Worm (Caenorhabditis elegans) whole organism, L1 larva: ENCODE measurements around the gene Y54G2A.16.

Experiments used
- C16A3.4 ChIP-seq: fragments of 150-350 bp; optimal IDR thresholded peaks from 2 replicates; lab custom pipeline; 2014; ENCODE audit warnings: missing biosample characterization, missing genetic modification characterization
- F16B12.6 ChIP-seq: fragments of 150-350 bp; optimal IDR thresholded peaks from 2 replicates; lab custom pipeline; 2014; ENCODE audit warnings: missing biosample characterization, missing genetic modification characterization
- alr-1 ChIP-seq: fragments of 200-800 bp; sonication (Bioruptor generic); optimal IDR thresholded peaks from 2 replicates; lab custom pipeline; 2018; ENCODE audit warnings: borderline replicate concordance, mild to moderate bottlenecking, missing genetic modification characterization, missing compliant biosample characterization
- aly-2 ChIP-seq: fragments of 150-350 bp; optimal IDR thresholded peaks from 2 replicates; lab custom pipeline; 2014; ENCODE audit warnings: missing biosample characterization, missing genetic modification characterization
- ama-1 ChIP-seq: fragments of 150-350 bp; optimal IDR thresholded peaks from 2 replicates; lab custom pipeline; 2014
- ceh-63 ChIP-seq: fragments of 200-800 bp; sonication (Bioruptor generic); optimal IDR thresholded peaks from 2 replicates; lab custom pipeline; 2018; ENCODE audit warnings: mild to moderate bottlenecking, missing genetic modification characterization, missing compliant biosample characterization
- ceh-8 ChIP-seq: fragments of 200-800 bp; sonication (Bioruptor generic); optimal IDR thresholded peaks from 2 replicates; lab custom pipeline; 2018; ENCODE audit warnings: mild to moderate bottlenecking, missing genetic modification characterization, moderate library complexity, missing compliant biosample characterization
- ceh-88 ChIP-seq: fragments of 200-800 bp; sonication (Bioruptor generic); IDR thresholded peaks from 2 replicates; pipeline ENCODE4 v1.3.6; 2022; ENCODE audit warnings: missing genetic modification characterization, missing compliant biosample characterization
- ceh-90 ChIP-seq: sonication (generic microtip); optimal IDR thresholded peaks from 2 replicates; lab custom pipeline; 2016; ENCODE audit warnings: missing genetic modification characterization, missing compliant biosample characterization
- ces-1 ChIP-seq: fragments of 150-350 bp; optimal IDR thresholded peaks from 2 replicates; lab custom pipeline; 2014; ENCODE audit warnings: missing biosample characterization, missing genetic modification reagents, missing genetic modification characterization
- dsc-1 ChIP-seq: sonication (generic microtip); optimal IDR thresholded peaks from 2 replicates; lab custom pipeline; 2016; ENCODE audit warnings: mild to moderate bottlenecking, missing genetic modification characterization, missing compliant biosample characterization
- efl-3 ChIP-seq: fragments of 200-800 bp; sonication (Bioruptor generic); optimal IDR thresholded peaks from 2 replicates; lab custom pipeline; 2018; ENCODE audit warnings: mild to moderate bottlenecking, missing genetic modification characterization, missing compliant biosample characterization
- elt-2 ChIP-seq: sonication (generic microtip); optimal IDR thresholded peaks from 2 replicates; lab custom pipeline; 2016; ENCODE audit warnings: missing genetic modification characterization, mild to moderate bottlenecking, inconsistent platforms, missing compliant biosample characterization, missing genetic modification reagents
- ets-5 ChIP-seq: fragments of 200-800 bp; sonication (Bioruptor generic); IDR thresholded peaks from 2 replicates; pipeline ENCODE4 v1.3.6; 2022; ENCODE audit warnings: missing genetic modification characterization, missing compliant biosample characterization
- fkh-10 ChIP-seq: sonication (generic microtip); optimal IDR thresholded peaks from 2 replicates; lab custom pipeline; 2017; ENCODE audit warnings: missing biosample characterization, missing genetic modification reagents, missing genetic modification characterization
- fkh-8 ChIP-seq: sonication (generic microtip); optimal IDR thresholded peaks from 2 replicates; lab custom pipeline; 2016; ENCODE audit warnings: mild to moderate bottlenecking, missing genetic modification characterization, missing compliant biosample characterization
- grh-1 ChIP-seq: fragments of 200-800 bp; sonication (Bioruptor generic); IDR thresholded peaks from 2 replicates; pipeline ENCODE4 v1.3.6; 2022; ENCODE audit warnings: missing genetic modification reagents, missing genetic modification characterization, missing compliant biosample characterization
- hpl-2 ChIP-seq: fragments of 150-350 bp; optimal IDR thresholded peaks from 2 replicates; lab custom pipeline; 2014; ENCODE audit warnings: missing biosample characterization, missing genetic modification reagents, missing genetic modification characterization
- isw-1 ChIP-seq: fragments of 200-800 bp; sonication (Bioruptor generic); IDR thresholded peaks from 2 replicates; pipeline ENCODE4 v1.3.6; 2022; ENCODE audit warnings: missing genetic modification characterization, missing compliant biosample characterization
- jun-1 ChIP-seq: fragments of 150-350 bp; optimal IDR thresholded peaks from 2 replicates; lab custom pipeline; 2014; ENCODE audit warnings: missing biosample characterization, missing genetic modification reagents, missing genetic modification characterization
- lin-13 ChIP-seq: fragments of 150-350 bp; optimal IDR thresholded peaks from 2 replicates; lab custom pipeline; 2014; ENCODE audit warnings: missing biosample characterization, missing genetic modification reagents, missing genetic modification characterization
- lin-14 ChIP-seq: fragments of 200-800 bp; sonication (Bioruptor generic); optimal IDR thresholded peaks from 2 replicates; lab custom pipeline; 2018; ENCODE audit warnings: mild to moderate bottlenecking, missing genetic modification characterization, moderate library complexity, missing compliant biosample characterization
- lin-15B ChIP-seq: fragments of 150-350 bp; sonication (generic microtip); optimal IDR thresholded peaks from 3 replicates; lab custom pipeline; 2014; ENCODE audit warnings: missing biosample characterization, missing genetic modification characterization
- lin-35 ChIP-seq, 2 experiments: fragments of 150-350 bp; optimal IDR thresholded peaks; 2 replicates each; lab custom pipeline; 2014; ENCODE audit warnings: missing biosample characterization in 2 of 2, missing genetic modification characterization in 2 of 2, missing genetic modification reagents in 2 of 2
- mab-9 ChIP-seq: fragments of 200-800 bp; sonication (Bioruptor generic); IDR thresholded peaks from 2 replicates; pipeline ENCODE4 v1.3.6; 2022; ENCODE audit warnings: missing genetic modification reagents, missing genetic modification characterization, missing compliant biosample characterization
- mef-2 ChIP-seq: fragments of 150-350 bp; optimal IDR thresholded peaks from 2 replicates; lab custom pipeline; 2014; ENCODE audit warnings: missing biosample characterization, missing genetic modification characterization
- nhr-237 ChIP-seq: fragments of 150-350 bp; optimal IDR thresholded peaks from 2 replicates; lab custom pipeline; 2014; ENCODE audit warnings: missing biosample characterization, missing genetic modification characterization
- nhr-77 ChIP-seq: fragments of 150-350 bp; optimal IDR thresholded peaks from 2 replicates; lab custom pipeline; 2014; ENCODE audit warnings: missing biosample characterization, missing genetic modification characterization
- pag-3 ChIP-seq: sonication (generic microtip); optimal IDR thresholded peaks from 2 replicates; lab custom pipeline; 2017; ENCODE audit warnings: missing genetic modification characterization, mild to moderate bottlenecking, missing compliant biosample characterization, antibody characterized with exemption, borderline replicate concordance; ENCODE audit not compliant: insufficient read depth
- rnt-1 ChIP-seq: sonication (generic microtip); optimal IDR thresholded peaks from 2 replicates; lab custom pipeline; 2016; ENCODE audit warnings: mild to moderate bottlenecking, missing genetic modification characterization, moderate library complexity, missing compliant biosample characterization
- snu-23 ChIP-seq: sonication (generic microtip); optimal IDR thresholded peaks from 2 replicates; lab custom pipeline; 2016; ENCODE audit warnings: missing genetic modification characterization, missing compliant biosample characterization
- sox-4 ChIP-seq: sonication (generic microtip); optimal IDR thresholded peaks from 2 replicates; lab custom pipeline; 2016; ENCODE audit warnings: missing genetic modification characterization, missing compliant biosample characterization
- sptf-1 ChIP-seq: fragments of 150-350 bp; optimal IDR thresholded peaks from 2 replicates; lab custom pipeline; 2014; ENCODE audit warnings: missing biosample characterization, missing genetic modification characterization
- swsn-7 ChIP-seq: sonication (generic microtip); optimal IDR thresholded peaks from 2 replicates; lab custom pipeline; 2016; ENCODE audit warnings: missing genetic modification characterization, missing compliant biosample characterization
- unc-130 ChIP-seq: fragments of 150-350 bp; optimal IDR thresholded peaks from 2 replicates; lab custom pipeline; 2017; ENCODE audit warnings: missing biosample characterization, missing genetic modification characterization, inconsistent platforms
- unc-30 ChIP-seq: sonication (generic microtip); optimal IDR thresholded peaks from 2 replicates; lab custom pipeline; 2017; ENCODE audit warnings: missing biosample characterization, missing genetic modification characterization
- unc-86 ChIP-seq: sonication (generic microtip); optimal IDR thresholded peaks from 2 replicates; lab custom pipeline; 2016; ENCODE audit warnings: missing genetic modification characterization, missing compliant biosample characterization
- unc-98 ChIP-seq: fragments of 200-800 bp; sonication (Bioruptor generic); IDR thresholded peaks from 2 replicates; pipeline ENCODE4 v1.3.6; 2022; ENCODE audit warnings: missing genetic modification characterization, missing compliant biosample characterization
- xbp-1 ChIP-seq: sonication (generic microtip); optimal IDR thresholded peaks from 2 replicates; lab custom pipeline; 2016; ENCODE audit warnings: missing genetic modification characterization, missing compliant biosample characterization
- zag-1 ChIP-seq: fragments of 150-350 bp; optimal IDR thresholded peaks from 2 replicates; lab custom pipeline; 2014; ENCODE audit warnings: missing biosample characterization, missing genetic modification characterization

Gene Y54G2A.16

ce11 chrIV:2886655-2887054 is 22.0 kb upstream of the Y54G2A.16 start, which contains the start of gene dml-1:
TSS of gene dml-1 (plus strand) at chrIV:2886955.
- TF ChIP-seq snu-23 (GFP tag; lab: Kevin White, UChicago), result no peak
- no peak for TF ChIP-seq F16B12.6 (tag; lab: Kevin White, UChicago)
- no peak for TF ChIP-seq nhr-77 (tag; lab: Kevin White, UChicago)
- no peak for TF ChIP-seq ceh-88 (GFP tag; lab: Robert Waterston, UW)
- no peak for TF ChIP-seq lin-15B (tag; lab: Kevin White, UChicago)
- no peak for TF ChIP-seq alr-1 (tag; lab: Kevin White, UChicago)
- no peak for TF ChIP-seq lin-35 (GFP tag; optimal IDR thresholded peaks at IDR 0.05; lab: Kevin White, UChicago)
- no peak for TF ChIP-seq ama-1 (lab: Kevin White, UChicago)
- no peak for TF ChIP-seq mef-2 (tag; lab: Kevin White, UChicago)
- TF ChIP-seq ceh-8 (GFP tag; lab: Kevin White, UChicago), result no peak
- TF ChIP-seq nhr-237, result no peak
- TF ChIP-seq unc-86, result no peak
- TF ChIP-seq fkh-8, result no peak
- no peak for TF ChIP-seq unc-30 (tag; lab: Kevin White, UChicago)
- TF ChIP-seq pag-3 (tag; lab: Kevin White, UChicago), result no peak
- no peak for TF ChIP-seq rnt-1 (tag; lab: Kevin White, UChicago)

ce11 chrIV:2885260-2885659 is 20.6 kb upstream of the Y54G2A.16 start:
- TF ChIP-seq dsc-1 (tag; lab: Kevin White, UChicago) (peak; percentile 38), unc-98 (GFP tag; lab: Robert Waterston, UW) (no peak), ceh-90 (tag; lab: Kevin White, UChicago) (no peak), C16A3.4 (tag; lab: Kevin White, UChicago) (no peak), jun-1 (tag; lab: Kevin White, UChicago) (no peak), ceh-63 (GFP tag; lab: Kevin White, UChicago) (no peak), unc-130 (tag; lab: Kevin White, UChicago) (peak; percentile 5), rnt-1 (tag; lab: Kevin White, UChicago) (peak; percentile 54)

- TF ChIP-seq isw-1 (no peak), unc-98 (GFP tag; lab: Robert Waterston, UW) (no peak), F16B12.6 (tag; lab: Kevin White, UChicago) (no peak), fkh-10 (GFP tag; lab: Kevin White, UChicago) (peak; percentile 33), xbp-1 (no peak), lin-13 (GFP tag; lab: Kevin White, UChicago) (no peak), hpl-2 (no peak), ets-5 (GFP tag; lab: Robert Waterston, UW) (no peak), swsn-7 (no peak), lin-14 (peak; percentile 37), unc-86 (peak; percentile 35), ceh-63 (GFP tag; lab: Kevin White, UChicago) (no peak), pag-3 (tag; lab: Kevin White, UChicago) (no peak)
These were observed 5.9 kb downstream of the Y54G2A.16 start for ce11 chrIV:2858734-2859133.

- TF ChIP-seq unc-98 (GFP tag; lab: Robert Waterston, UW) (no peak), elt-2 (tag; lab: Kevin White, UChicago) (peak; percentile 78), mab-9 (GFP tag; lab: Robert Waterston, UW) (no peak), lin-35 (GFP tag; optimal IDR thresholded peaks at IDR 0.05; lab: Kevin White, UChicago) (peak in 1 of 2 experiments; percentile 18), sptf-1 (no peak), sox-4 (tag; lab: Kevin White, UChicago) (no peak), grh-1 (GFP tag; lab: Robert Waterston, UW) (no peak), ces-1 (GFP tag; lab: Kevin White, UChicago) (no peak), aly-2 (tag; lab: Kevin White, UChicago) (no peak), zag-1 (tag; lab: Kevin White, UChicago) (no peak), efl-3 (GFP tag; lab: Kevin White, UChicago) (no peak)
- TF ChIP-seq, all 84 proteins: peak for 2
These were observed 9.4 kb downstream of the Y54G2A.16 start for ce11 chrIV:2855056-2855752.
